Worm (Caenorhabditis elegans): ENCODE data around the gene H39E23.2.

DNA sequence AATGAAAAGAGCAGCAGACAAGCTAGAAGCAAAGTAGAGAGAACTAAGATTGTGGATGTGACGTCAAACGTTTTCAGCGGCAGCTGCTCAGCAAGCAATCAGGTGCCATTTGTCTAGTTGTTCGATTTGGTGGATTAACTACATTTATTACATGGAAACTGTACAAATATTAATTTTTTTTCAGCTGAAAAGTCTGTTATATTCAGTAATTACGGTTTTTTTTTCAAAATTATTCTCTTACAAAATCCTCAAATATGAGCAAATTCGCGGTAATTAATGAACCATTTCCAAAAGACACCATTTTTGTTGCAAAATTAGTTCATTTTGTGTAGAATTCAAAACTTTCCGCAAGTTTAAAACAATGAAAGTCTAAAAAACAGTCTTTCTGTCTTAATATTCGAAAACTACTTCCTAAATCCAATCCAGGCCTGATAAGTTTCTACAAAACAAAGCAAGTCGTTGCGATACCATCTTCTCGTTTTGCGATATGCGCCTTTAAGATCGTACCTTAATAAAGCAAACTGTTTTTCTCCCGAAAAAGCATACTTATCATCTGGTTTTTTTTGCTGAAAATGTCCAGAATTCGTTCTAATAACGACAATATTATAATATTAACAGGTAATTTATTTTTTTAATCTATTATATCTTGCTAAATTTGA is 19.7 kb upstream of the H39E23.2 start, which contains the start of the genes D1086.5 and him-5:
- TF ChIP-seq dao-5 (tag; optimal IDR thresholded peaks at IDR 0.05) (no peak), him-1 (tag; optimal IDR thresholded peaks at IDR 0.05) (no peak)
